ENCODE assay signal across 3 fruit fly cellular contexts in the genomic region with DNA sequence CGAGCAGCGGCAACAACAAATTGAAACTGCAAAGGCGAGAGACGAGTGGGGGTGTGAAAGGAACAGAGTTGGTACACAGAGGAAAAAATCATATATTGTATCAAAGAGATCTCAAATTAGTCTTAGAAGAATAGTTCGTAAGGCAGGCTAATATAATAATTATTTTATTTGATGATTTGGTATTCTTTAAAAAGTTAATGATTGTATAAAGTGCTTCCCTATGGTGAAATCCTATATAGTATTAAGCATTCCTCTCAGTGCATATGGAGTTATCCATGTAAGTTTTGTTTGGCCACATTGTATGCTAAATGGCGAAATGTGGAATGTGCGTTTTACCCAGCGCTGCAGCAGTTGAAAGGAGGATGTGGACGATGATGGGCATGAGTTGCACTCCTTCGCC.
TF ChIP-seq lines count a peak whose summit lies in the region.

No protein-coding gene starts in this region.

TF ChIP-seq in whole organism, prepupa, 60 proteins besides CTCF, POLR2A, EP300 and RAD21 (continues in another document):
- TF ChIP-seq CG32006 (GFP tag; optimal IDR thresholded peaks at IDR 0.05; lab: Kevin White, UChicago) (peak; percentile 39), achi (GFP tag; optimal IDR thresholded peaks at IDR 0.05; lab: Kevin White, UChicago) (peak; percentile 28), CG3032 (tag; optimal IDR thresholded peaks at IDR 0.05; lab: Kevin White, UChicago) (no peak), CG16779 (tag; optimal IDR thresholded peaks at IDR 0.05; lab: Kevin White, UChicago) (no peak), CG6808 (GFP tag; optimal IDR thresholded peaks at IDR 0.05; lab: Kevin White, UChicago) (no peak), svp (GFP tag; lab: Kevin White, UChicago) (peak; percentile 73), CG6276 (GFP tag; optimal IDR thresholded peaks at IDR 0.05; lab: Kevin White, UChicago) (peak; percentile 37), Hr39 (GFP tag; optimal IDR thresholded peaks at IDR 0.05; lab: Kevin White, UChicago) (peak; percentile 19), Eip75B (GFP tag; optimal IDR thresholded peaks at IDR 0.05; lab: Kevin White, UChicago) (peak; percentile 40), CG8319 (GFP tag; optimal IDR thresholded peaks at IDR 0.05; lab: Kevin White, UChicago) (no peak), CG15336 (GFP tag; IDR thresholded peaks at IDR 0.05; lab: Robert Waterston, UW) (peak; percentile 48), eg (GFP tag; IDR thresholded peaks at IDR 0.05; lab: Robert Waterston, UW) (no peak), fkh (GFP tag; optimal IDR thresholded peaks at IDR 0.05; lab: Kevin White, UChicago) (no peak), Met (GFP tag; optimal IDR thresholded peaks at IDR 0.05; lab: Kevin White, UChicago) (peak; percentile 58), CG7368 (GFP tag; optimal IDR thresholded peaks at IDR 0.05; lab: Kevin White, UChicago) (no peak), CG10669 (GFP tag; optimal IDR thresholded peaks at IDR 0.05; lab: Kevin White, UChicago) (peak; percentile 15), spab (GFP tag; optimal IDR thresholded peaks at IDR 0.05; lab: Kevin White, UChicago) (no peak), Eip93F (GFP tag; optimal IDR thresholded peaks at IDR 0.05; lab: Kevin White, UChicago) (no peak), vri (GFP tag; optimal IDR thresholded peaks at IDR 0.05; lab: Kevin White, UChicago) (no peak), pdm3 (GFP tag; optimal IDR thresholded peaks at IDR 0.05; lab: Kevin White, UChicago) (peak; percentile 36), CG8119 (GFP tag; IDR thresholded peaks at IDR 0.05; lab: Robert Waterston, UW) (peak; percentile 60; the same call in 2 of the 3 replicates), Sox14 (GFP tag; optimal IDR thresholded peaks at IDR 0.05; lab: Kevin White, UChicago) (peak; percentile 5), Smox (GFP tag; optimal IDR thresholded peaks at IDR 0.05; lab: Kevin White, UChicago) (peak; percentile 48), Eip78C (GFP tag; lab: Kevin White, UChicago) (peak; percentile 67), net (GFP tag; optimal IDR thresholded peaks at IDR 0.05; lab: Kevin White, UChicago) (peak; percentile 15), topi (GFP tag; optimal IDR thresholded peaks at IDR 0.05; lab: Kevin White, UChicago) (peak; percentile 46), dsx (GFP tag; optimal IDR thresholded peaks at IDR 0.05; lab: Kevin White, UChicago; ENCODE audit: poor library complexity, severe bottlenecking) (peak; percentile 77), CG6854 (GFP tag; optimal IDR thresholded peaks at IDR 0.05; lab: Kevin White, UChicago) (no peak), Blimp-1 (GFP tag; optimal IDR thresholded peaks at IDR 0.05; lab: Kevin White, UChicago) (no peak), Hr38 (GFP tag; optimal IDR thresholded peaks at IDR 0.05; lab: Kevin White, UChicago) (no peak)

TF ChIP-seq in whole organism, pupa, 21 proteins besides CTCF, POLR2A, EP300 and RAD21:
- TF ChIP-seq rn (GFP tag; IDR thresholded peaks at IDR 0.05; lab: Robert Waterston, UW) (no peak), CG14655 (GFP tag; optimal IDR thresholded peaks at IDR 0.05; lab: Kevin White, UChicago) (peak; percentile 41), CG8301 (tag; optimal IDR thresholded peaks at IDR 0.05; lab: Kevin White, UChicago) (peak; percentile 20), CG4496 (GFP tag; IDR thresholded peaks at IDR 0.05; lab: Robert Waterston, UW) (no peak), CG8159 (tag; optimal IDR thresholded peaks at IDR 0.05; lab: Kevin White, UChicago) (peak; percentile 51), Snoo (tag; optimal IDR thresholded peaks at IDR 0.05; lab: Kevin White, UChicago) (peak; percentile 40), Pif1B (GFP tag; optimal IDR thresholded peaks at IDR 0.05; lab: Kevin White, UChicago) (no peak), CG32121 (GFP tag; IDR thresholded peaks at IDR 0.05; lab: Robert Waterston, UW) (peak; percentile 49; the same call in 1 of the 2 replicates), CG9948 (tag; optimal IDR thresholded peaks at IDR 0.05; lab: Kevin White, UChicago) (peak; percentile 21), CG17806 (tag; optimal IDR thresholded peaks at IDR 0.05; lab: Kevin White, UChicago) (peak; percentile 41), Ets98B (GFP tag; IDR thresholded peaks at IDR 0.05; lab: Robert Waterston, UW) (0 out of 2 replicates have a peak, but pooled peaks have one; percentile 8), Pif1A (GFP tag; optimal IDR thresholded peaks at IDR 0.05; lab: Kevin White, UChicago) (peak; percentile 17), CG12605 (GFP tag; IDR thresholded peaks at IDR 0.05; lab: Robert Waterston, UW) (no peak), CG15710 (tag; optimal IDR thresholded peaks at IDR 0.05; lab: Kevin White, UChicago) (peak; percentile 9)

TF ChIP-seq in whole organism, wandering third instar larva, 38 proteins besides CTCF, POLR2A, EP300 and RAD21:
- peak; percentile 31 for TF ChIP-seq fru (GFP tag; optimal IDR thresholded peaks at IDR 0.05; lab: Kevin White, UChicago)
- TF ChIP-seq rgr (GFP tag; optimal IDR thresholded peaks at IDR 0.05; lab: Kevin White, UChicago): peak; percentile 13
- peak; percentile 9 for TF ChIP-seq HLH106 (tag; optimal IDR thresholded peaks at IDR 0.05; lab: Kevin White, UChicago)
- peak; percentile 1 for TF ChIP-seq psq (GFP tag; optimal IDR thresholded peaks at IDR 0.05; lab: Kevin White, UChicago)
- TF ChIP-seq foxo (GFP tag; optimal IDR thresholded peaks at IDR 0.05; lab: Kevin White, UChicago): peak in 1 of 2 experiments; percentile 40
- no peak for TF ChIP-seq Hnf4 (GFP tag; optimal IDR thresholded peaks at IDR 0.05; lab: Kevin White, UChicago)
- TF ChIP-seq Dif (GFP tag; optimal IDR thresholded peaks at IDR 0.05; lab: Kevin White, UChicago; ENCODE audit: partially characterized antibody): no peak
- no peak for TF ChIP-seq dsf (GFP tag; optimal IDR thresholded peaks at IDR 0.05; lab: Kevin White, UChicago; ENCODE audit: borderline replicate concordance)
- TF ChIP-seq h (GFP tag; optimal IDR thresholded peaks at IDR 0.05; lab: Kevin White, UChicago): peak; percentile 24
TF ChIP-seq in whole organism, wandering third instar larva: peak in this region for 6.
